Worm (Caenorhabditis elegans) whole organism, L1 larva: Measurements from ENCODE around the gene F42A10.9.

Source experiments
- C04F5.9 ChIP-seq: sonication (generic microtip); optimal IDR thresholded peaks from 2 replicates; lab custom pipeline; 2016; ENCODE audit warnings: missing genetic modification characterization, missing compliant biosample characterization
- Y116A8C.19 ChIP-seq: sonication (generic microtip); optimal IDR thresholded peaks from 2 replicates; lab custom pipeline; 2016; ENCODE audit warnings: missing compliant biosample characterization, missing genetic modification characterization, borderline replicate concordance
- aha-1 ChIP-seq: fragments of 150-350 bp; optimal IDR thresholded peaks from 2 replicates; lab custom pipeline; 2014; ENCODE audit warnings: missing biosample characterization, missing genetic modification characterization
- ceh-82 ChIP-seq, 3 experiments: fragments of 150-350 bp in 1 of 3; sonication (generic microtip) in 2 of 3; optimal IDR thresholded peaks; 2 replicates each; lab custom pipeline; 2014 to 2017; ENCODE audit warnings: missing biosample characterization in 3 of 3, missing genetic modification characterization in 3 of 3
- ceh-88 ChIP-seq: fragments of 200-800 bp; sonication (Bioruptor generic); IDR thresholded peaks from 2 replicates; pipeline ENCODE4 v1.3.6; 2022; ENCODE audit warnings: missing genetic modification characterization, missing compliant biosample characterization
- ces-1 ChIP-seq: fragments of 150-350 bp; optimal IDR thresholded peaks from 2 replicates; lab custom pipeline; 2014; ENCODE audit warnings: missing biosample characterization, missing genetic modification reagents, missing genetic modification characterization
- efl-1 ChIP-seq, 4 experiments: fragments of 150-350 bp; optimal IDR thresholded peaks in 3 of 4; peaks in 1 of 4; 1 replicate in 1 of 4; 2 replicates in 3 of 4; lab custom pipeline; 2014; ENCODE audit warnings: missing biosample characterization in 2 of 4, missing genetic modification characterization in 2 of 4, missing genetic modification reagents in 2 of 4
- egl-13 ChIP-seq: sonication (generic microtip); optimal IDR thresholded peaks from 2 replicates; lab custom pipeline; 2016; ENCODE audit warnings: missing genotype, missing genetic modification reagents, missing genetic modification characterization, missing compliant biosample characterization
- egl-27 ChIP-seq, 2 experiments: fragments of 150-350 bp in 1 of 2; sonication (generic microtip); optimal IDR thresholded peaks; 3 replicates each; lab custom pipeline; 2017 to 2018; ENCODE audit warnings: missing biosample characterization in 2 of 2, missing genetic modification characterization in 2 of 2, missing genetic modification reagents in 2 of 2
- elt-2 ChIP-seq: sonication (generic microtip); optimal IDR thresholded peaks from 2 replicates; lab custom pipeline; 2016; ENCODE audit warnings: missing genetic modification characterization, mild to moderate bottlenecking, inconsistent platforms, missing compliant biosample characterization, missing genetic modification reagents
- elt-3 ChIP-seq, 6 experiments: fragments of 150-350 bp in 1 of 6; sonication (generic microtip); optimal IDR thresholded peaks; 2 replicates each; lab custom pipeline; 2017 to 2018; ENCODE audit warnings: missing biosample characterization in 6 of 6, missing genetic modification characterization in 6 of 6, inconsistent platforms in 1 of 6
- ets-5 ChIP-seq: fragments of 200-800 bp; sonication (Bioruptor generic); IDR thresholded peaks from 2 replicates; pipeline ENCODE4 v1.3.6; 2022; ENCODE audit warnings: missing genetic modification characterization, missing compliant biosample characterization
- fkh-10 ChIP-seq: sonication (generic microtip); optimal IDR thresholded peaks from 2 replicates; lab custom pipeline; 2017; ENCODE audit warnings: missing biosample characterization, missing genetic modification reagents, missing genetic modification characterization
- fkh-8 ChIP-seq: sonication (generic microtip); optimal IDR thresholded peaks from 2 replicates; lab custom pipeline; 2016; ENCODE audit warnings: mild to moderate bottlenecking, missing genetic modification characterization, missing compliant biosample characterization
- fos-1 ChIP-seq: fragments of 150-350 bp; optimal IDR thresholded peaks from 2 replicates; lab custom pipeline; 2014; ENCODE audit warnings: missing biosample characterization, missing genetic modification characterization
- hlh-4 ChIP-seq: sonication (generic microtip); optimal IDR thresholded peaks from 2 replicates; lab custom pipeline; 2016; ENCODE audit warnings: mild to moderate bottlenecking, missing genetic modification characterization, missing compliant biosample characterization
- jun-1 ChIP-seq: fragments of 150-350 bp; optimal IDR thresholded peaks from 2 replicates; lab custom pipeline; 2014; ENCODE audit warnings: missing biosample characterization, missing genetic modification reagents, missing genetic modification characterization
- lin-13 ChIP-seq: fragments of 150-350 bp; optimal IDR thresholded peaks from 2 replicates; lab custom pipeline; 2014; ENCODE audit warnings: missing biosample characterization, missing genetic modification reagents, missing genetic modification characterization
- lin-14 ChIP-seq: fragments of 200-800 bp; sonication (Bioruptor generic); optimal IDR thresholded peaks from 2 replicates; lab custom pipeline; 2018; ENCODE audit warnings: mild to moderate bottlenecking, missing genetic modification characterization, moderate library complexity, missing compliant biosample characterization
- lin-35 ChIP-seq, 2 experiments: fragments of 150-350 bp; optimal IDR thresholded peaks; 2 replicates each; lab custom pipeline; 2014; ENCODE audit warnings: missing biosample characterization in 2 of 2, missing genetic modification characterization in 2 of 2, missing genetic modification reagents in 2 of 2
- lin-39 ChIP-seq: fragments of 150-350 bp; optimal IDR thresholded peaks from 2 replicates; lab custom pipeline; 2014; ENCODE audit warnings: missing biosample characterization, missing genetic modification reagents, missing genetic modification characterization
- mab-9 ChIP-seq: fragments of 200-800 bp; sonication (Bioruptor generic); IDR thresholded peaks from 2 replicates; pipeline ENCODE4 v1.3.6; 2022; ENCODE audit warnings: missing genetic modification reagents, missing genetic modification characterization, missing compliant biosample characterization
- mdl-1 ChIP-seq, 2 experiments: fragments of 150-350 bp; optimal IDR thresholded peaks; 2 replicates each; lab custom pipeline; 2014 to 2017; ENCODE audit warnings: missing biosample characterization in 2 of 2, missing genetic modification characterization in 2 of 2, inconsistent platforms in 1 of 2
- mep-1 ChIP-seq: fragments of 150-350 bp; optimal IDR thresholded peaks from 2 replicates; lab custom pipeline; 2014; ENCODE audit warnings: missing biosample characterization, missing genetic modification characterization
- nhr-19 ChIP-seq: fragments of 200-800 bp; sonication (Bioruptor generic); conservative IDR thresholded peaks from 2 replicates; pipeline ENCODE4 v1.3.6; 2022; ENCODE audit warnings: missing genetic modification characterization, missing compliant biosample characterization
- nhr-28 ChIP-seq: fragments of 150-350 bp; optimal IDR thresholded peaks from 2 replicates; lab custom pipeline; 2014; ENCODE audit warnings: missing biosample characterization, missing genetic modification characterization
- nhr-71 ChIP-seq: sonication (generic microtip); optimal IDR thresholded peaks from 2 replicates; lab custom pipeline; 2016; ENCODE audit warnings: mild to moderate bottlenecking, missing genetic modification characterization, moderate library complexity, missing compliant biosample characterization
- nhr-84 ChIP-seq: sonication (generic microtip); optimal IDR thresholded peaks from 2 replicates; lab custom pipeline; 2017; ENCODE audit warnings: missing biosample characterization, missing genetic modification characterization
- pag-3 ChIP-seq: sonication (generic microtip); optimal IDR thresholded peaks from 2 replicates; lab custom pipeline; 2017; ENCODE audit warnings: missing genetic modification characterization, mild to moderate bottlenecking, missing compliant biosample characterization, antibody characterized with exemption, borderline replicate concordance; ENCODE audit not compliant: insufficient read depth
- pqm-1 ChIP-seq: sonication (generic microtip); optimal IDR thresholded peaks from 3 replicates; lab custom pipeline; 2017; ENCODE audit warnings: missing biosample characterization, missing genetic modification characterization
- rnt-1 ChIP-seq: sonication (generic microtip); optimal IDR thresholded peaks from 2 replicates; lab custom pipeline; 2016; ENCODE audit warnings: mild to moderate bottlenecking, missing genetic modification characterization, moderate library complexity, missing compliant biosample characterization
- skn-1 ChIP-seq: fragments of 150-350 bp; optimal IDR thresholded peaks from 2 replicates; lab custom pipeline; 2014; ENCODE audit warnings: missing biosample characterization, missing genetic modification characterization
- snpc-4 ChIP-seq: fragments of 150-350 bp; optimal IDR thresholded peaks from 2 replicates; lab custom pipeline; 2014; ENCODE audit warnings: missing biosample characterization, missing genetic modification characterization
- snu-23 ChIP-seq: sonication (generic microtip); optimal IDR thresholded peaks from 2 replicates; lab custom pipeline; 2016; ENCODE audit warnings: missing genetic modification characterization, missing compliant biosample characterization
- sptf-1 ChIP-seq: fragments of 150-350 bp; optimal IDR thresholded peaks from 2 replicates; lab custom pipeline; 2014; ENCODE audit warnings: missing biosample characterization, missing genetic modification characterization
- tbx-2 ChIP-seq: sonication (generic microtip); optimal IDR thresholded peaks from 2 replicates; lab custom pipeline; 2016; ENCODE audit warnings: missing genetic modification characterization, missing compliant biosample characterization
- unc-130 ChIP-seq: fragments of 150-350 bp; optimal IDR thresholded peaks from 2 replicates; lab custom pipeline; 2017; ENCODE audit warnings: missing biosample characterization, missing genetic modification characterization, inconsistent platforms
- unc-86 ChIP-seq: sonication (generic microtip); optimal IDR thresholded peaks from 2 replicates; lab custom pipeline; 2016; ENCODE audit warnings: missing genetic modification characterization, missing compliant biosample characterization
- unc-98 ChIP-seq: fragments of 200-800 bp; sonication (Bioruptor generic); IDR thresholded peaks from 2 replicates; pipeline ENCODE4 v1.3.6; 2022; ENCODE audit warnings: missing genetic modification characterization, missing compliant biosample characterization
- vab-15 ChIP-seq: sonication (generic microtip); optimal IDR thresholded peaks from 2 replicates; lab custom pipeline; 2017; ENCODE audit warnings: missing genotype, mild to moderate bottlenecking, missing genetic modification characterization, missing compliant biosample characterization
- ztf-11 ChIP-seq, 2 experiments: sonication (generic microtip); optimal IDR thresholded peaks; 2 replicates each; lab custom pipeline; 2016 to 2017; ENCODE audit warnings: missing genetic modification characterization in 2 of 2, missing biosample characterization in 1 of 2, missing compliant biosample characterization in 1 of 2
- ztf-4 ChIP-seq: fragments of 150-350 bp; optimal IDR thresholded peaks from 2 replicates; lab custom pipeline; 2014; ENCODE audit warnings: missing biosample characterization, missing genetic modification characterization

Gene F42A10.9

ce11 chrIII:6116281-6116886, 48.0 kb upstream of the F42A10.9 start, which contains the start of gene nmt-1 (continued):
- TF ChIP-seq ceh-82 (tag; optimal IDR thresholded peaks at IDR 0.05; lab: Kevin White, UChicago): peak in 2 of 3 experiments; percentile 7 to 12
- TF ChIP-seq efl-1 (optimal IDR thresholded peaks at IDR 0.05; lab: Kevin White, UChicago): peak; percentile 64 to 73
- peak; percentile 63 to 95 for TF ChIP-seq efl-1 (GFP tag; optimal IDR thresholded peaks at IDR 0.05 in 1 of 2; lab: Kevin White, UChicago)
- peak; percentile 72 for TF ChIP-seq mep-1 (tag; lab: Kevin White, UChicago)
- TF ChIP-seq mab-9 (GFP tag; lab: Robert Waterston, UW): no peak
- peak; percentile 6 for TF ChIP-seq lin-39
- peak; percentile 25 for TF ChIP-seq C04F5.9
- TF ChIP-seq vab-15: no peak
- TF ChIP-seq ztf-11 (tag; optimal IDR thresholded peaks at IDR 0.05; lab: Kevin White, UChicago): no peak
- TF ChIP-seq elt-3 (tag; optimal IDR thresholded peaks at IDR 0.05; lab: Kevin White, UChicago): peak in 2 of 6 experiments; percentile 2 to 3

ce11 chrIII:6116981-6117380, 47.4 kb upstream of the F42A10.9 start:
- TF ChIP-seq tbx-2 (tag; lab: Kevin White, UChicago): no peak
- no peak for TF ChIP-seq fkh-10 (GFP tag; lab: Kevin White, UChicago)
- no peak for TF ChIP-seq ces-1
- no peak for TF ChIP-seq skn-1 (tag; lab: Kevin White, UChicago)
- TF ChIP-seq nhr-84 (tag; lab: Kevin White, UChicago): no peak
- TF ChIP-seq pqm-1 (tag; lab: Kevin White, UChicago): peak; percentile 50
- peak; percentile 91 for TF ChIP-seq elt-2 (tag; lab: Kevin White, UChicago)
- no peak for TF ChIP-seq snu-23 (GFP tag; lab: Kevin White, UChicago)
- TF ChIP-seq vab-15: no peak
- TF ChIP-seq jun-1 (tag; lab: Kevin White, UChicago): no peak
- no peak for TF ChIP-seq unc-98 (GFP tag; lab: Robert Waterston, UW)

DNA sequence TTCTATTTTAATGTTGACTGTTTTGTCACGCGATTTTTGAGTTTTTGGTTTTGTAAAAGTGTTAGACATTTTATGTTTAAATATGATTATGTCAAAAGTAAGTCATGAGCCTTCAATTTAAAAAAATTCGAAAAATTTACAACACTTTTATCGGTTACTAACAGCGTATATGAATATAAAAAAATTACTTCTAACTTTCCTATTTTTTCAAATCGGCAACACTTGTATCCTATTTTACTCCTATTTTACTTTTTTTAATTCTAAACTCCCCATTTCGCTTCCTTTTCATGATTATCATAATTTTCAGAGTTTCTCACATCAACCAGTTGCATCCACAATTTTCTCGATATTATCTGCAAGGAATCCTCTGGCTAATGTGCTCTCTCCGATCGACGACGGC, 46.1 kb upstream of the F42A10.9 start, which contains the start of gene kin-18:
Gene kin-18, plus strand, starts transcription at position 301 of the 400 bp plus-strand sequence.
- TF ChIP-seq skn-1 (tag; lab: Kevin White, UChicago) (no peak), nhr-28 (tag; lab: Kevin White, UChicago) (no peak), hlh-4 (no peak), fos-1 (tag; lab: Kevin White, UChicago) (no peak), vab-15 (no peak), ceh-82 (tag; optimal IDR thresholded peaks at IDR 0.05; lab: Kevin White, UChicago) (no peak), unc-86 (tag; lab: Kevin White, UChicago) (no peak), sptf-1 (tag; lab: Kevin White, UChicago) (no peak)

DNA sequence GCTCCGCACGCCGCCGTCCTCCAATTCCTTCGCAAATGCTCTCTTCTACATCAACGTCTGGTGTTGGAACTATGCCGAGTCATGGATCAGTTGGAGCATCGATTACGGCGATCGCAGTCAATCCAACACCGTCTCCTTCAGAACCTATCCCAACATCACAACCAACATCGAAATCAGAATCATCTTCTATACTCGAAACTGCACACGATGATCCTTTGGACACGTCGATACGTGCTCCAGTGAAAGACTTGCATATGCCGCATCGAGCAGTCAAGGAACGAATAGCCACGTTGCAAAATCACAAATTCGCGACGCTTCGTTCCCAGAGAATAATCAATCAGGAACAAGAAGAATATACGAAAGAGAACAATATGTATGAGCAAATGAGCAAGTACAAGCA, 43.4 kb upstream of the F42A10.9 start:
- TF ChIP-seq unc-130 (tag; lab: Kevin White, UChicago) (no peak), efl-1 (optimal IDR thresholded peaks at IDR 0.05; lab: Kevin White, UChicago) (no peak), efl-1 (GFP tag; optimal IDR thresholded peaks at IDR 0.05 in 1 of 2; lab: Kevin White, UChicago) (peak in 1 of 2 experiments; percentile 80)

DNA sequence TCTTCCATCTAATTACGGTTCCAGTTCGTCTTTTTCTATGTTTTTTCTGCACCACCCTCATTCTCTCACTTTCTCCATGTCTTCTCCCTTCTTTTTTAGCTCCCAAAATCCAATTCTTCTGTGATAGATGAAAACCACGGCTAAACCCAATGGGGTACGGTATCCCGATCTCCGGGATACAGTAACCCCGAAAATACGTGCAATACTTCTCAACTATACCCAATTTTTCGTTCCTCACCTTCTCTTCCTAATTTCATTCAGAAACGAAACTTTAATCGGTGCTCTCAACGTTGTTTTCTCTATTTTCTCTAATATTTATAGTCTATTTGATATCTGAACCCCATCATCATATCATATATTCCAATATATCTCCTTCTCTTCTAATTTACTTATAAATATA, 40.7 kb upstream of the F42A10.9 start:
- TF ChIP-seq efl-1 (optimal IDR thresholded peaks at IDR 0.05; lab: Kevin White, UChicago) (no peak), efl-1 (GFP tag; optimal IDR thresholded peaks at IDR 0.05 in 1 of 2; lab: Kevin White, UChicago) (peak in 1 of 2 experiments; percentile 29), elt-2 (tag; lab: Kevin White, UChicago) (no peak), fkh-8 (tag; lab: Kevin White, UChicago) (no peak), rnt-1 (no peak), nhr-19 (0 out of 2 replicates have a peak, but pooled peaks have one; percentile 19), mab-9 (GFP tag; lab: Robert Waterston, UW) (0 out of 2 replicates have a peak, but pooled peaks have one; percentile 10), ets-5 (GFP tag; lab: Robert Waterston, UW) (no peak), Y116A8C.19 (no peak), ces-1 (no peak), ztf-4 (tag; lab: Kevin White, UChicago) (peak; percentile 74), egl-13 (tag; lab: Kevin White, UChicago) (no peak), egl-27 (tag; optimal IDR thresholded peaks at IDR 0.05; lab: Kevin White, UChicago) (no peak), lin-13 (GFP tag; lab: Kevin White, UChicago) (no peak), lin-14 (no peak), pag-3 (no peak), ceh-88 (GFP tag; lab: Robert Waterston, UW) (peak; percentile 19; the same call in 1 of the 2 replicates), nhr-71 (peak; percentile 12), aha-1 (tag; lab: Kevin White, UChicago) (no peak), mdl-1 (tag; optimal IDR thresholded peaks at IDR 0.05; lab: Kevin White, UChicago) (no peak), lin-35 (GFP tag; optimal IDR thresholded peaks at IDR 0.05; lab: Kevin White, UChicago) (no peak), snpc-4 (tag; lab: Kevin White, UChicago) (no peak)
